Fruit fly (Drosophila melanogaster): ENCODE results near the gene Ac13E.
A peak's percentile ranks its signal among the peaks of the same experiment; 100 is the strongest.

DNA sequence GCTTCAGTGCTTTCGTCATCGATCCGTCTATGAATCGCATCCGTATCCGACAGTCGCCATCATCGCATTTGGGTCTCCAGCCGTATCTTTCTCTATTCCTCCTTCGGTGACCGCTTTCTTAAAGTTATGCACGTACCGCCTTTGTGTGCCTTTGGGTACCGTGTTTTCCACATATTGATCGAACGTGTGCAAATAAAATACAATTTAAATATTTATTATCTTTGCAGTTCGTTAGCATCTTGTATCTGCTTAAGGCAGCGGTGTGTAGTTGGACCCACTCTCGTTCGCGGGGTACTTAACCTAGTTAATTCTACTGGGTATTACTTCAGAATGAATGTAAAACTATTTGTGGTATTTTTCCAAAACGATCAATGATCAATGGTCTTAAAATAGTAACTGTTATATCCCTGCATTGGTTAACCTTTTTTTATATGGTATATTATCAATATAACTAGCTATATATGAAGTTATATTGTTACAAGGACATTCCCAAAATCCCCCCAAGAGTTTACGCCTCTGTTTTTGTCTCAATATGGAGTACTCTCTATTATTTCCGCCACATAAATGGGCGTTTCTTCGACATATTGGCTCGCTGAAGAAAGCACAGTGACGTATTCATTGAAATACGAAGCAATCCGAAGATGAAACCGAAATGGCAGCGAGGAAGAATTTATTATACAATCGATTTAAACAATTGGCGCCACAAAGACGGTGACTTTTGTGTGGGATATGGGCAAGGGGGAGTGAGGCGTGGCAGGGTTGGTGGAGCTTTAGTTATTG lies 58.3 kb downstream of the Ac13E start:
- TF ChIP-seq CG4318 (GFP tag; optimal IDR thresholded peaks at IDR 0.05) (no peak), salr (GFP tag; optimal IDR thresholded peaks at IDR 0.05) (no peak), CG34406 (GFP tag; optimal IDR thresholded peaks at IDR 0.05) (no peak), fkh (GFP tag; optimal IDR thresholded peaks at IDR 0.05) (peak; percentile 61), CG8632 (GFP tag; optimal IDR thresholded peaks at IDR 0.05) (no peak), CG8319 (GFP tag; optimal IDR thresholded peaks at IDR 0.05) (no peak), CG11902 (GFP tag; optimal IDR thresholded peaks at IDR 0.05) (no peak)

All from whole organism, prepupa.